Fruit fly (Drosophila melanogaster): ENCODE data around the gene Rab27.

Rab27 gene

DNA sequence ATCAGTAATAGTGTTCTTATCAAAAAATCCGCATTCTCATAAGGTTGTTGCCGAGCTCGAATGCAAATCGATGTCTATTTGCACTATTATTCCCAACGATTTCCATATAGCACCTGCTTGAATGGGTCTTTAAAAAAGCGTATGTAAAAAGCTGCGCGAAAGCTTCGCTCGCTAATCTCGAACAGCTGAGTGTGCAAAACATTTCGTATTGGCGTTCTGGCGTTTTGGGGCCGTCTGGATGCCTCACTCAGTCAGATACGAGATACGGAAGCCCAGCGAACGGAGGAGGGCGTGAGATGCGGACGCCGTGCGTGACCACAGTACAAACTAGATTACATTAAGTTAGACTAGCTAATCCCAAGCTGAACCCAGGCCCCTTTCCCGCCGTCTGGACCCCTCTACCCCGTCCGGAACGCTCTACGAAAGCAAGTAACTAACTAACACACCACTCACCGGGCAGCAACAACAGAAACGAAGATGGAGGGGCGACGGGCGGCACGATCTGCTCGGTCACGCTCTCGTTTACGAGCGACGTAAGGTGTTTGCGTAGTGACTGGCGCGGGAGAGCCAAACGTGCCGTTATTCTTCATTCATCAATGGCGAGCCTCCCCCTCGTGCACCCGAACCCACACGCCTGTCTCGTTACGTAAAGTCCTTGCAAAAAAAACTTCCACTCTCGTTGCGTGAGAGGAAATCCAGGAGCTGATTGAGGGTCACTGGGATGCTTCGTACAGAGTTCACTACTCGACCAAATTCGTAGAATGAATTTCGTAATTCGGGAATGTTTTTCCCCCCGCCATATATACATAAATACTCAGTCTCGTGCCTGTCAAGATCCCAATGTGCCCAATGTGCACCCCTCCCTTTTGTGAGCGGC, 10.0 kb downstream of the Rab27 start (continued):
- TF ChIP-seq BEAF-32 (GFP tag; optimal IDR thresholded peaks at IDR 0.05) (peak; percentile 3), CG9437 (GFP tag; optimal IDR thresholded peaks at IDR 0.05) (peak; percentile 99), Awh (GFP tag; IDR thresholded peaks at IDR 0.05) (no peak), CG17385 (GFP tag; optimal IDR thresholded peaks at IDR 0.05) (no peak), bcd (GFP tag; optimal IDR thresholded peaks at IDR 0.05) (peak; percentile 24), CG3995 (GFP tag; optimal IDR thresholded peaks at IDR 0.05) (peak; percentile 70), CG1832 (GFP tag; optimal IDR thresholded peaks at IDR 0.05) (no peak), CoRest (tag; optimal IDR thresholded peaks at IDR 0.05) (no peak), h (optimal IDR thresholded peaks at IDR 0.05) (no peak), CG13123 (GFP tag; optimal IDR thresholded peaks at IDR 0.05) (no peak), CG13296 (GFP tag; optimal IDR thresholded peaks at IDR 0.05) (peak; percentile 5), CG12769 (tag; optimal IDR thresholded peaks at IDR 0.05) (peak; percentile 82), CG15696 (tag; optimal IDR thresholded peaks at IDR 0.05) (no peak), GATAe (GFP tag; conservative IDR thresholded peaks at IDR 0.05) (no peak), Drgx (GFP tag; IDR thresholded peaks at IDR 0.05) (peak; percentile 41; the same call in 1 of the 2 replicates), CG17802 (tag; optimal IDR thresholded peaks at IDR 0.05) (no peak), Fer1 (GFP tag; optimal IDR thresholded peaks at IDR 0.05) (peak; percentile 33), CG18764 (GFP tag; optimal IDR thresholded peaks at IDR 0.05) (no peak), CrebB (tag; optimal IDR thresholded peaks at IDR 0.05) (no peak), B-H1 (GFP tag; IDR thresholded peaks at IDR 0.05) (no peak), CG15514 (GFP tag; optimal IDR thresholded peaks at IDR 0.05) (peak; percentile 31), D19B (GFP tag; optimal IDR thresholded peaks at IDR 0.05) (no peak), sug (tag; optimal IDR thresholded peaks at IDR 0.05) (peak; percentile 65), Abd-B (GFP tag; optimal IDR thresholded peaks at IDR 0.05) (no peak), Hr78 (GFP tag; optimal IDR thresholded peaks at IDR 0.05) (peak in 1 of 2 experiments; percentile 8), CG14667 (GFP tag; IDR thresholded peaks at IDR 0.05) (no peak), lmd (GFP tag; IDR thresholded peaks at IDR 0.05) (no peak), grn (GFP tag; optimal IDR thresholded peaks at IDR 0.05) (no peak), jumu (GFP tag; optimal IDR thresholded peaks at IDR 0.05) (no peak), Myb (GFP tag; optimal IDR thresholded peaks at IDR 0.05) (no peak), CG3281 (GFP tag; optimal IDR thresholded peaks at IDR 0.05) (no peak), CkIIα-i1 (GFP tag; IDR thresholded peaks at IDR 0.05) (no peak), BtbVII (GFP tag; optimal IDR thresholded peaks at IDR 0.05) (no peak), chn (GFP tag; optimal IDR thresholded peaks at IDR 0.05) (no peak), Nf-YC (tag; optimal IDR thresholded peaks at IDR 0.05) (peak; percentile 10), MBD-R2 (GFP tag; IDR thresholded peaks at IDR 0.05) (peak; percentile 49; the same call in 1 of the 2 replicates), CG18011 (GFP tag; optimal IDR thresholded peaks at IDR 0.05) (no peak), CG34422 (GFP tag; IDR thresholded peaks at IDR 0.05) (peak; percentile 52; the same call in 1 of the 3 replicates), danr (GFP tag; IDR thresholded peaks at IDR 0.05) (no peak), cwo (GFP tag; optimal IDR thresholded peaks at IDR 0.05) (peak; percentile 90), amos (GFP tag; IDR thresholded peaks at IDR 0.05; ENCODE audit: partially characterized antibody) (no peak), Rfx (GFP tag; IDR thresholded peaks at IDR 0.05) (peak; percentile 25; the same call in 1 of the 2 replicates), Aef1 (GFP tag; IDR thresholded peaks at IDR 0.05) (peak; percentile 42; the same call in 1 of the 3 replicates), CG6791 (GFP tag; IDR thresholded peaks at IDR 0.05; ENCODE audit: partially characterized antibody) (0 out of 3 replicates have a peak, but pooled peaks have one; percentile 9), CG2120 (GFP tag; optimal IDR thresholded peaks at IDR 0.05) (no peak), Atf-2 (GFP tag; optimal IDR thresholded peaks at IDR 0.05) (no peak), chinmo (GFP tag; IDR thresholded peaks at IDR 0.05; ENCODE audit: partially characterized antibody) (0 out of 4 replicates have a peak, but pooled peaks have one; percentile 52), Eip74EF (GFP tag; optimal IDR thresholded peaks at IDR 0.05) (peak in 1 of 2 experiments; percentile 36)

Data from whole organism, embryonic.